Worm (Caenorhabditis elegans): ENCODE data around the gene Y57G11C.28.
"Not testable (repeated sequence)": the region's sequence is repeated elsewhere in the genome, so short reads cannot be mapped to it uniquely, and the experiment has no call there.

Gene Y57G11C.28

ce11 chrIV:14937017-14937416 lies 7.5 kb downstream of the Y57G11C.28 start, which contains the start of gene Y57G11C.1144:
Y57G11C.1144 (plus strand) TSS chrIV:14937317.
- TF ChIP-seq pha-4 (tag; optimal IDR thresholded peaks at IDR 0.05) = no peak
- TF ChIP-seq bed-3 (GFP tag; optimal IDR thresholded peaks at IDR 0.05) = no peak
- TF ChIP-seq unc-39 (tag; optimal IDR thresholded peaks at IDR 0.05) = no peak
- TF ChIP-seq lin-13 (tag; optimal IDR thresholded peaks at IDR 0.05) = no peak
- TF ChIP-seq ces-1 (GFP tag; optimal IDR thresholded peaks at IDR 0.05) = no peak
- TF ChIP-seq nhr-28 (tag; optimal IDR thresholded peaks at IDR 0.05) = no peak

DNA sequence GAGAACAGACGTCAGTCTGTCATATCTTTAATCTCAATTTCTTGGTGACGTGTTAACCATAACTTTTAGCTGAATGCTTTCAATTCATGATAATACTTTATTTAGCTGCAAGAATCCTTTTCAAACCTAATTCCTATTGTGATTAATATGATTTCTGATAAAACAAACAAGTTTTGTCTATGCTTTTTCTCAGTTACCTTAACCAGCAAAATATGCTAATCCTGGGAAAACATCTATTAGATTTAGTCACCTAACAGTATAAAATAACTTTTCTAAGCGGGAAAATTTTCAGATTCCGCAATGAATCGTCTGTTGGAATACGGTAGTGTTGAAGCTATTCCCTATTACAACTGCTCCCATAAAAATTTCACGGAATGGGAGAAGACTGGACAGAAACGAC lies 9.1 kb downstream of the Y57G11C.28 start, which contains the start of gene Y57G11C.30:
Gene Y57G11C.30 (plus strand): TSS at position 301 of the 400 bp plus-strand sequence.
- TF ChIP-seq hlh-1 (tag; optimal IDR thresholded peaks at IDR 0.05); sem-2 (GFP tag; optimal IDR thresholded peaks at IDR 0.05); elt-3 (tag; optimal IDR thresholded peaks at IDR 0.05): not testable (repeated sequence)

ce11 chrIV:14944234-14944633 lies 14.7 kb downstream of the Y57G11C.28 start, which contains the start of gene Y57G11C.48:
Y57G11C.48 (minus strand) TSS chrIV:14944334.
- TF ChIP-seq mls-2 (tag; optimal IDR thresholded peaks at IDR 0.05) (no peak), elt-3 (tag; optimal IDR thresholded peaks at IDR 0.05) (no peak), unc-39 (tag; optimal IDR thresholded peaks at IDR 0.05) (no peak), ceh-83 (GFP tag; optimal IDR thresholded peaks at IDR 0.05) (no peak), ceh-43 (GFP tag; optimal IDR thresholded peaks at IDR 0.05) (no peak), snpc-4 (tag; optimal IDR thresholded peaks at IDR 0.05) (no peak), unc-62 (GFP tag; optimal IDR thresholded peaks at IDR 0.05) (no peak)

- TF ChIP-seq M03D4.4 (tag; optimal IDR thresholded peaks at IDR 0.05) = no peak
- TF ChIP-seq unc-62 (GFP tag; optimal IDR thresholded peaks at IDR 0.05) = no peak
- no peak for TF ChIP-seq sptf-1 (tag; optimal IDR thresholded peaks at IDR 0.05)
- no peak for TF ChIP-seq flh-1 (GFP tag; optimal IDR thresholded peaks at IDR 0.05)
- no peak for TF ChIP-seq hlh-1 (tag; optimal IDR thresholded peaks at IDR 0.05)
- TF ChIP-seq ces-1 (GFP tag; optimal IDR thresholded peaks at IDR 0.05) = no peak
- no peak for TF ChIP-seq ceh-39 (tag; optimal IDR thresholded peaks at IDR 0.05)
Measured at ce11 chrIV:14949048-14949447, 19.5 kb downstream of the Y57G11C.28 start.

DNA sequence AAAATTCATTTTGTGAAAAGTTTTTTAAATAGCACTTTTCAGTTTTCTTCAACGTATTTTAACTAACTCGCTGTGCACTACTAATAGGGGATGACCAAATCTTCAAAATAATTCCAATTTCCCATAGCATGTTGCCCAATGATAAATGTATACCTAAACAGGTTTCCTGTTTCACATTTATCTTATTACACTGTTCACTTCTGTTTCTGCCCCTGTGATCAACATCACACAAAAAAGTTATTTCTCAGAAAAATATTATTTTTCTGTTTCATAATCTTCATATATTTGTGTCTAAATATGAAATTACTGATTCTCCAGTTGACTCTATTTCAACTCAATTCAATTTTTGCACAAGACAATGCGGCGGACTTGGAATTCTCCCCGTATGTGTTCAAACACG lies 20.9 kb downstream of the Y57G11C.28 start, which contains the start of gene Y41E3.22:
Gene Y41E3.22 (plus strand): TSS at position 243 of the 400 bp plus-strand sequence.
- no peak for TF ChIP-seq ces-1 (GFP tag; optimal IDR thresholded peaks at IDR 0.05)
- no peak for TF ChIP-seq unc-39 (tag; optimal IDR thresholded peaks at IDR 0.05)
- no peak for TF ChIP-seq M03D4.4 (tag; optimal IDR thresholded peaks at IDR 0.05)
- no peak for TF ChIP-seq zip-8 (tag; optimal IDR thresholded peaks at IDR 0.05)
- no peak for TF ChIP-seq hlh-1 (tag; optimal IDR thresholded peaks at IDR 0.05)

DNA sequence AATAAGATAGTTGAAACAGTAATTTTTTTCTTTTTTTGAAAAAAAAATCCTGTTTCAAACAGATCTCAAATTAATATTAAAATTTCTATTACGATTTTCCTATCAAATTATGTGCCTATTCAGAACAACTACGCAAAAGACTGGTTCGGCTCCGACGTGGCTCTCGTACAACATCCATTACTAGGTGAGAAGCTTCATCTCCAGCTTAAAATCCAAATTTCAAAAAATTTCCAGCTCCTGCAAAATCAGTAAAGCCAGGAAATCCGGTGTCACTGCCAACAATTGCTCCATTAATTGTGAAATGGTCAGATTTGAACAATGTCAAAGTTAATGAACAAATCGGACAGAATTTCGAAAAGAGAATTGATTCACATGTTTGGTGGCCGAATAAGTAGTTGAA lies 24.3 kb downstream of the Y57G11C.28 start:
- TF ChIP-seq elt-1 (tag; optimal IDR thresholded peaks at IDR 0.05; ENCODE audit: borderline replicate concordance, insufficient read depth) (no peak), nhr-28 (tag; optimal IDR thresholded peaks at IDR 0.05) (no peak), sem-2 (GFP tag; optimal IDR thresholded peaks at IDR 0.05) (no peak), mls-2 (tag; optimal IDR thresholded peaks at IDR 0.05) (no peak), ceh-43 (GFP tag; optimal IDR thresholded peaks at IDR 0.05) (no peak), bed-3 (GFP tag; optimal IDR thresholded peaks at IDR 0.05) (no peak), flh-1 (GFP tag; optimal IDR thresholded peaks at IDR 0.05) (no peak), unc-62 (GFP tag; optimal IDR thresholded peaks at IDR 0.05) (no peak), unc-120 (tag; optimal IDR thresholded peaks at IDR 0.05; ENCODE audit: poor library complexity, severe bottlenecking) (no peak)

DNA sequence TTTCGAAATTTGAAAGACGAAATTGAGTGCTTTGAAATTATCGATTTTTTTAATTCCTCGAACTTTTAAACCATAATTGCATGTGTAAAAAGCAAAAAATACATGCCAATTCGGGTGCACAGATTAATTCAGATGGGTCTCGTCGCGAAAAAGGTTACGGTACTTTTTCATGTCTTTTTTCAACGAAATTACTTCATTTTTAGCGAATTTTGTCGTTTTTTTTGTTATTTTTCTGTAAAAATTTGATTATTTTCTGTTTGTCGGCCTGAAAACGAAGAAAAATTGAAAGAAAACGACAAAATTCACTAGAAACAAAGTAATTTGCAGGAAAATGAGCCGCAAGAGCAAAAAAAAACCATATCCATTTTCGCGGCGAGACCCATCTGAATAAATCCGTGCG lies 25.3 kb downstream of the Y57G11C.28 start:
- TF ChIP-seq M03D4.4 (tag; optimal IDR thresholded peaks at IDR 0.05) (no peak), zip-8 (tag; optimal IDR thresholded peaks at IDR 0.05) (no peak), drap-1 (GFP tag; optimal IDR thresholded peaks at IDR 0.05) (no peak), elt-1 (tag; optimal IDR thresholded peaks at IDR 0.05; ENCODE audit: borderline replicate concordance, insufficient read depth) (no peak), nhr-76 (tag; optimal IDR thresholded peaks at IDR 0.05) (no peak), tbx-8 (GFP tag; optimal IDR thresholded peaks at IDR 0.05) (no peak), mls-2 (tag; optimal IDR thresholded peaks at IDR 0.05) (no peak)

Measured in whole organism, mixed stage, embryonic.